Fruit fly (Drosophila melanogaster): ENCODE data around the gene CG5281.

Gene CG5281

dm6 chr3R:11431395-11431977 is 4.2 kb upstream of the CG5281 start, which contains the start of the genes RpL24-like and CG5276 (continued):
- TF ChIP-seq knrl (GFP tag; IDR thresholded peaks at IDR 0.05; ENCODE audit: partially characterized antibody) (peak; percentile 53; the same call in 1 of the 3 replicates), Hr39 (optimal IDR thresholded peaks at IDR 0.05) (no peak), CG17802 (tag; optimal IDR thresholded peaks at IDR 0.05) (peak; percentile 84), vfl (GFP tag; optimal IDR thresholded peaks at IDR 0.05) (no peak), Myb (GFP tag; optimal IDR thresholded peaks at IDR 0.05) (peak; percentile 15), mirr (GFP tag; optimal IDR thresholded peaks at IDR 0.05) (no peak), CG15514 (GFP tag; optimal IDR thresholded peaks at IDR 0.05) (peak; percentile 60), CHES-1-like (GFP tag; optimal IDR thresholded peaks at IDR 0.05) (peak; percentile 73), CG34224 (GFP tag; IDR thresholded peaks at IDR 0.05; ENCODE audit: partially characterized antibody) (peak; percentile 52; the same call in 2 of the 3 replicates), C15 (GFP tag; IDR thresholded peaks at IDR 0.05) (no peak), CG12942 (GFP tag; optimal IDR thresholded peaks at IDR 0.05) (no peak), otp (GFP tag; IDR thresholded peaks at IDR 0.05) (no peak), trh (GFP tag; optimal IDR thresholded peaks at IDR 0.05) (no peak), dmrt11E (tag; optimal IDR thresholded peaks at IDR 0.05) (peak; percentile 0), gsb (GFP tag; IDR thresholded peaks at IDR 0.05) (no peak), NFAT (GFP tag; IDR thresholded peaks at IDR 0.05) (no peak), Kr (GFP tag; optimal IDR thresholded peaks at IDR 0.05) (no peak), CG6683 (GFP tag; optimal IDR thresholded peaks at IDR 0.05) (no peak), Hr3 (GFP tag; optimal IDR thresholded peaks at IDR 0.05) (no peak), Xrp1 (GFP tag; IDR thresholded peaks at IDR 0.05) (no peak), lov (optimal IDR thresholded peaks at IDR 0.05) (no peak), lov (GFP tag; IDR thresholded peaks at IDR 0.05) (no peak), sug (tag; optimal IDR thresholded peaks at IDR 0.05) (peak; percentile 57), Usf (GFP tag; optimal IDR thresholded peaks at IDR 0.05) (no peak), CG9437 (GFP tag; optimal IDR thresholded peaks at IDR 0.05) (no peak), Sry-β (GFP tag; optimal IDR thresholded peaks at IDR 0.05) (peak; percentile 84), row (GFP tag; IDR thresholded peaks at IDR 0.05) (peak; percentile 54), Dp (GFP tag; optimal IDR thresholded peaks at IDR 0.05) (peak; percentile 41), sd (tag; optimal IDR thresholded peaks at IDR 0.05) (no peak), Ravus (GFP tag; IDR thresholded peaks at IDR 0.05) (no peak), phol (tag; optimal IDR thresholded peaks at IDR 0.05) (peak; percentile 58), dimm (GFP tag; IDR thresholded peaks at IDR 0.05) (no peak), Ada2b (GFP tag; IDR thresholded peaks at IDR 0.05) (no peak), schlank (tag; optimal IDR thresholded peaks at IDR 0.05) (no peak), Ets97D (GFP tag; optimal IDR thresholded peaks at IDR 0.05) (peak; percentile 59), CG14860 (GFP tag; IDR thresholded peaks at IDR 0.05; ENCODE audit: partially characterized antibody) (peak; percentile 52; the same call in 1 of the 3 replicates), CG2120 (GFP tag; optimal IDR thresholded peaks at IDR 0.05) (no peak), CG9817 (tag; optimal IDR thresholded peaks at IDR 0.05) (no peak), dysf (GFP tag; IDR thresholded peaks at IDR 0.05) (no peak), Camta (GFP tag; optimal IDR thresholded peaks at IDR 0.05) (no peak), cg (GFP tag; optimal IDR thresholded peaks at IDR 0.05) (no peak), crp (GFP tag; optimal IDR thresholded peaks at IDR 0.05) (peak; percentile 99 to 100), YL-1 (GFP tag; optimal IDR thresholded peaks at IDR 0.05) (peak; percentile 87), tup (GFP tag; optimal IDR thresholded peaks at IDR 0.05) (no peak), CG11560 (tag; IDR thresholded peaks at IDR 0.05) (no peak), CoRest (tag; optimal IDR thresholded peaks at IDR 0.05) (peak; percentile 14), ssp (GFP tag; IDR thresholded peaks at IDR 0.05) (peak; percentile 88), exex (tag; optimal IDR thresholded peaks at IDR 0.05) (no peak), sqz (GFP tag; optimal IDR thresholded peaks at IDR 0.05) (no peak), CG2116 (GFP tag; optimal IDR thresholded peaks at IDR 0.05) (peak; percentile 93), CG8924 (tag; optimal IDR thresholded peaks at IDR 0.05) (peak; percentile 2)

Data from whole organism, embryonic.